Fruit fly (Drosophila melanogaster) whole organism, pupa: Measurements from ENCODE around the gene CG9459.

Source experiments
- CG12605 ChIP-seq: fragments of 200-800 bp; sonication (Bioruptor generic); IDR thresholded peaks from 2 replicates; pipeline ENCODE4 v1.3.6; 2022; ENCODE audit warnings: missing biosample characterization, missing genetic modification characterization
- CG13204 ChIP-seq: fragments of 200-800 bp; sonication (Bioruptor generic); optimal IDR thresholded peaks from 2 replicates; lab custom pipeline; 2018; ENCODE audit warnings: missing biosample characterization, mild to moderate bottlenecking, missing genetic modification characterization, moderate library complexity
- CG14655 ChIP-seq: fragments of 200-800 bp; sonication (Bioruptor generic); optimal IDR thresholded peaks from 3 replicates; lab custom pipeline; 2017; ENCODE audit warnings: mild to moderate bottlenecking, missing biosample characterization, missing genetic modification reagents, missing genetic modification characterization
- CG15710 ChIP-seq: fragments of 200-800 bp; sonication (Bioruptor generic); optimal IDR thresholded peaks from 2 replicates; lab custom pipeline; 2018; ENCODE audit warnings: missing biosample characterization, mild to moderate bottlenecking, missing genetic modification characterization, moderate library complexity
- CG34367 ChIP-seq: fragments of 200-800 bp; sonication (Bioruptor generic); optimal IDR thresholded peaks from 2 replicates; lab custom pipeline; 2018; ENCODE audit warnings: missing biosample characterization, mild to moderate bottlenecking, missing genetic modification characterization
- CG4496 ChIP-seq: fragments of 200-800 bp; sonication (Bioruptor generic); IDR thresholded peaks from 3 replicates; pipeline ENCODE4 v1.3.6; 2022; ENCODE audit warnings: missing biosample characterization, missing genetic modification characterization
- CG8159 ChIP-seq: fragments of 200-800 bp; sonication (Bioruptor generic); optimal IDR thresholded peaks from 3 replicates; lab custom pipeline; 2018; ENCODE audit warnings: missing biosample characterization, mild to moderate bottlenecking, missing genetic modification characterization, moderate library complexity
- CG8301 ChIP-seq: fragments of 200-800 bp; sonication (Bioruptor generic); optimal IDR thresholded peaks from 2 replicates; lab custom pipeline; 2018; ENCODE audit warnings: missing biosample characterization, mild to moderate bottlenecking, missing genetic modification characterization
- D1 ChIP-seq: fragments of 200-800 bp; sonication (Bioruptor generic); optimal IDR thresholded peaks from 2 replicates; lab custom pipeline; 2018; ENCODE audit warnings: missing biosample characterization, mild to moderate bottlenecking, missing genetic modification characterization, moderate library complexity
- EcR ChIP-seq: fragments of 200-800 bp; sonication (Bioruptor generic); optimal IDR thresholded peaks from 3 replicates; lab custom pipeline; 2019; ENCODE audit warnings: missing biosample characterization, missing genetic modification characterization, mild to moderate bottlenecking, moderate library complexity, missing genetic modification reagents
- Pif1A ChIP-seq: fragments of 200-800 bp; sonication (Bioruptor generic); optimal IDR thresholded peaks from 3 replicates; lab custom pipeline; 2016; ENCODE audit warnings: missing biosample characterization, missing genetic modification characterization
- Pif1B ChIP-seq: fragments of 200-800 bp; sonication (Bioruptor generic); optimal IDR thresholded peaks from 3 replicates; lab custom pipeline; 2016; ENCODE audit warnings: missing biosample characterization, missing genetic modification characterization
- fd96Ca ChIP-seq: fragments of 200-800 bp; sonication (Bioruptor generic); IDR thresholded peaks from 3 replicates; pipeline ENCODE4 v1.3.6; 2022; ENCODE audit warnings: missing biosample characterization, missing genetic modification characterization
- gl ChIP-seq: fragments of 200-800 bp; sonication (Bioruptor generic); optimal IDR thresholded peaks from 2 replicates; lab custom pipeline; 2018; ENCODE audit warnings: missing biosample characterization, mild to moderate bottlenecking, missing genetic modification characterization

DNA sequence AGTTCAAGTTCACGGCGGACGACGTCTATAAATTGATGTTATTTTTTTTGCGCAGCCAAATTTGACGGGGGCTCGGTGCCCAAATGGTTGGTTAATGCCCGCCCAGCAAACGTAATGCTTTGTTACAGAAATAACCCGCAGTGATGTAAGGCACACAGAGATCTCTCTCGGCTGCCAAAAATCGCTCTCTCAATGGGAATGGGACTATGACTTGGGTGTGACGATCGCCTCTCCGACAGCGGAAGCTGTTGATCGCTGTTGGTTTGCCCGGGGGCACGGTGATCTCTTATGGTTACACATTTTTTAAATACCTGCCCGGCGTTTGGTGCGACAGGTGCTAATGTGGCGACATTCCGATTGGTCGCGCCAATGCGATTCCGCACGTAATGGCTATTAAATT lies 48.1 kb downstream of the CG9459 start:
- TF ChIP-seq EcR (GFP tag; lab: Kevin White, UChicago) = no peak
- TF ChIP-seq CG4496 (GFP tag; lab: Robert Waterston, UW) = no peak
- TF ChIP-seq D1 (tag; lab: Kevin White, UChicago) = no peak
- TF ChIP-seq fd96Ca (GFP tag; lab: Robert Waterston, UW) = no peak
- TF ChIP-seq CG8301 = no peak
- TF ChIP-seq CG8159 (tag; lab: Kevin White, UChicago) = no peak
- TF ChIP-seq CG14655 (GFP tag; lab: Kevin White, UChicago) = no peak
- TF ChIP-seq gl (tag; lab: Kevin White, UChicago) = no peak
- no peak for TF ChIP-seq Pif1B (GFP tag; lab: Kevin White, UChicago)
- no peak for TF ChIP-seq CG13204 (GFP tag; lab: Kevin White, UChicago)
- no peak for TF ChIP-seq CG34367 (tag; lab: Kevin White, UChicago)
- no peak for TF ChIP-seq CG12605 (GFP tag; lab: Robert Waterston, UW)
- no peak for TF ChIP-seq Pif1A (GFP tag; lab: Kevin White, UChicago)
- TF ChIP-seq CG15710 (tag; lab: Kevin White, UChicago) = no peak
